Fruit fly (Drosophila melanogaster): ENCODE measurements around the gene tld.

The tld gene

dm6 chr3R:24766684-24767083 lies 17.2 kb downstream of the tld start:
- TF ChIP-seq Jra (GFP tag; optimal IDR thresholded peaks at IDR 0.05) = no peak
- no peak for TF ChIP-seq Abd-B (GFP tag; optimal IDR thresholded peaks at IDR 0.05)
- no peak for TF ChIP-seq N (GFP tag; optimal IDR thresholded peaks at IDR 0.05)
- no peak for TF ChIP-seq CrebA (GFP tag; optimal IDR thresholded peaks at IDR 0.05; ENCODE audit: borderline replicate concordance)
- TF ChIP-seq Dif (GFP tag; optimal IDR thresholded peaks at IDR 0.05; ENCODE audit: partially characterized antibody) = no peak
- TF ChIP-seq Mio (GFP tag; optimal IDR thresholded peaks at IDR 0.05) = no peak
- TF ChIP-seq sv (GFP tag; optimal IDR thresholded peaks at IDR 0.05) = no peak
- no peak for TF ChIP-seq br (GFP tag; optimal IDR thresholded peaks at IDR 0.05)
- no peak for TF ChIP-seq CG9705 (GFP tag; optimal IDR thresholded peaks at IDR 0.05)

dm6 chr3R:24767667-24768340 lies 18.3 kb downstream of the tld start:
- TF ChIP-seq jim (GFP tag; optimal IDR thresholded peaks at IDR 0.05) = no peak
- no peak for TF ChIP-seq fru (GFP tag; optimal IDR thresholded peaks at IDR 0.05)
- peak; percentile 61 to 66 for TF ChIP-seq dl (GFP tag; optimal IDR thresholded peaks at IDR 0.05; ENCODE audit: insufficient read depth in 1 of 2, partially characterized antibody in 2 of 2)
- TF ChIP-seq Dif (GFP tag; optimal IDR thresholded peaks at IDR 0.05; ENCODE audit: partially characterized antibody) = peak; percentile 64
- TF ChIP-seq sv (GFP tag; optimal IDR thresholded peaks at IDR 0.05) = no peak
- no peak for TF ChIP-seq CG32264 (GFP tag; optimal IDR thresholded peaks at IDR 0.05)
- no peak for TF ChIP-seq psq (GFP tag; optimal IDR thresholded peaks at IDR 0.05)
- no peak for TF ChIP-seq N (GFP tag; optimal IDR thresholded peaks at IDR 0.05)
- no peak for TF ChIP-seq HLH106 (tag; optimal IDR thresholded peaks at IDR 0.05)
- no peak for TF ChIP-seq Myc (optimal IDR thresholded peaks at IDR 0.05)

DNA sequence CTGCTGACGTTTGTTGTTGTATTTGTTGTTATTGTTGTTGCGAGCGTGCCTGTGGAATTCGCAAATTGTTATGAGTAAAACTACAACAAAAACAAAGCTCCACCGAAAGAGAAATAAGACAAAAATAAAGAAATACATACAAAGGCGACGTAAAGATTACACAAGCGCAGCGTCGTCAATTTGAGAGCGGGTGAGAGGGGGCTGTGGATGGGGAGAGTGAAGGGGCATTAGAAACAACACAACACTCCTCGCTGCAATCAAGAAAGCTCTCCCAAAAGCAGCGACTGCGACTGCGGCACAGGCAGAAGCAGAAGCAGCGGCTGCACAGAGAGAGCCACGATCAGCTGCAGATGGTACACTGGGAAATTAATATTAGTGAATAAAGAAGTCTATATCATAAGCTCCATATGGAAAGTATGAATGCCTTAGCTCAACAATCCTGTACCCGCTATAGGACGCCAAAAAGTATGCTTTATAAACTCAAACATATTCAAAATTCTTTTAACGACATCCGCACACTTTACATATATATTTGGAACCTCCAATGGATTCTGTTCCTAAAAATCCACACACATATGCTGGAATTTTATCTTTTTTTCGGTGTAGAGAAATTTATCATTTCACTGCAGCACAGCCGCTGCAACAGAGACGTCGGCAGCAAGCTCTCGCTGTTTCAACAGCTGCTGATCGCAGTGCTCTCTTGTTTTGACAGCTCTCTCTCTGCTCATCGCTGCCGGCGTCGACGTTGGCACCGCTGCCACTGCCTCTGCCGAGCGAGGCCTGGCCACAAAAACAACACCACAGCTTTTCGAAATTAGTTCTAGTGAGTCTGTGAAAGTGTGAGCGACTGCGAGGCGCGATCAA lies 19.2 kb downstream of the tld start, which contains the start of gene CG13631:
Gene CG13631 (plus strand): TSS at position 814 of the 864 bp plus-strand sequence.
- TF ChIP-seq Dfd (GFP tag; optimal IDR thresholded peaks at IDR 0.05) (peak; percentile 52), br (GFP tag; optimal IDR thresholded peaks at IDR 0.05) (peak; percentile 97), CG9705 (GFP tag; optimal IDR thresholded peaks at IDR 0.05) (peak; percentile 87), tai (GFP tag; optimal IDR thresholded peaks at IDR 0.05) (peak; percentile 91), Hr78 (GFP tag; optimal IDR thresholded peaks at IDR 0.05) (no peak), Hnf4 (GFP tag; optimal IDR thresholded peaks at IDR 0.05) (peak; percentile 94), CG32264 (GFP tag; optimal IDR thresholded peaks at IDR 0.05) (peak; percentile 86), Hr83 (GFP tag; optimal IDR thresholded peaks at IDR 0.05; ENCODE audit: poor library complexity, severe bottlenecking) (peak; percentile 76), Abd-B (GFP tag; optimal IDR thresholded peaks at IDR 0.05) (no peak), brk (GFP tag; optimal IDR thresholded peaks at IDR 0.05) (peak; percentile 87), Mio (GFP tag; optimal IDR thresholded peaks at IDR 0.05) (peak; percentile 76), h (GFP tag; optimal IDR thresholded peaks at IDR 0.05) (peak; percentile 97), CrebA (GFP tag; optimal IDR thresholded peaks at IDR 0.05; ENCODE audit: borderline replicate concordance) (peak; percentile 49), Jra (GFP tag; optimal IDR thresholded peaks at IDR 0.05) (peak; percentile 92), dl (GFP tag; optimal IDR thresholded peaks at IDR 0.05; ENCODE audit: insufficient read depth in 1 of 2, partially characterized antibody in 2 of 2) (peak; percentile 30 to 81), pan (optimal IDR thresholded peaks at IDR 0.05) (no peak), Dif (GFP tag; optimal IDR thresholded peaks at IDR 0.05; ENCODE audit: partially characterized antibody) (peak; percentile 53), sage (GFP tag; optimal IDR thresholded peaks at IDR 0.05) (peak; percentile 77), psq (GFP tag; optimal IDR thresholded peaks at IDR 0.05) (peak; percentile 93), jim (GFP tag; optimal IDR thresholded peaks at IDR 0.05) (no peak), Vsx2 (GFP tag; optimal IDR thresholded peaks at IDR 0.05; ENCODE audit: partially characterized antibody) (no peak), fru (GFP tag; optimal IDR thresholded peaks at IDR 0.05) (peak; percentile 98), dmrt93B (GFP tag; optimal IDR thresholded peaks at IDR 0.05) (peak; percentile 96), usp (GFP tag; optimal IDR thresholded peaks at IDR 0.05) (no peak), lola (GFP tag; optimal IDR thresholded peaks at IDR 0.05) (no peak), rgr (GFP tag; optimal IDR thresholded peaks at IDR 0.05) (peak; percentile 97), GATAd (GFP tag; optimal IDR thresholded peaks at IDR 0.05) (peak; percentile 73), N (GFP tag; optimal IDR thresholded peaks at IDR 0.05) (no peak), sv (GFP tag; optimal IDR thresholded peaks at IDR 0.05) (peak; percentile 92), foxo (GFP tag; optimal IDR thresholded peaks at IDR 0.05) (peak; percentile 65 to 98), Rel (GFP tag; optimal IDR thresholded peaks at IDR 0.05) (peak; percentile 56), Rel (tag; optimal IDR thresholded peaks at IDR 0.05) (peak; percentile 59), OdsH (GFP tag; optimal IDR thresholded peaks at IDR 0.05) (peak; percentile 97), dsf (GFP tag; optimal IDR thresholded peaks at IDR 0.05; ENCODE audit: borderline replicate concordance) (peak; percentile 75), Myc (optimal IDR thresholded peaks at IDR 0.05) (no peak), ey (GFP tag; optimal IDR thresholded peaks at IDR 0.05) (peak; percentile 98), Sp1 (GFP tag; optimal IDR thresholded peaks at IDR 0.05) (peak; percentile 92), HLH106 (tag; optimal IDR thresholded peaks at IDR 0.05) (peak; percentile 97), woc (GFP tag; optimal IDR thresholded peaks at IDR 0.05) (peak; percentile 90)
